Worm (Caenorhabditis elegans): ENCODE data around the gene Y54F10AL.1.

DNA sequence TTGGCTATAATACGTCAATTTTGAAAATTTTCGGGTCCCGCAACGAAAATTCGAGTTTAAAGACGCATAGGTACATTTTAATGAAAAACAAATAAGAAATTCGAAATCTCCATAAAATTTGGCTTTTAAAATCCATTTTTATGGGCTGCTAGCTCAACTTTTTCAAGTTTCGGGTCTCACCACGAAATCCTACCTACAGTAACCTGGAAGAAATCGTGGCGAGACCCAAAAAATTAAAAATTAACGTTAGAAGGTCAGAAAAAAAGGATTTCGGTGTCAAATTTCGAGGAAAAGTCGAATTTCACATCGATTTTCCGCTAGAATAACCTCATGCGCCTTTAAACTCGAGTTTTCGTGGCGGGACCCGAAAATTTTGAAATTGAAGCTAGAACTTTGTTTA, 5.3 kb upstream of the Y54F10AL.1 start:
- no peak for TF ChIP-seq cog-1 (tag; optimal IDR thresholded peaks at IDR 0.05)
- no peak for TF ChIP-seq T22C8.4 (GFP tag; IDR thresholded peaks at IDR 0.05)
- no peak for TF ChIP-seq med-1 (GFP tag; optimal IDR thresholded peaks at IDR 0.05; ENCODE audit: insufficient read depth)
- TF ChIP-seq ztf-23 (GFP tag; IDR thresholded peaks at IDR 0.05) = no peak
- no peak for TF ChIP-seq ref-1 (GFP tag; conservative IDR thresholded peaks at IDR 0.05)
- no peak for TF ChIP-seq tab-1 (GFP tag; IDR thresholded peaks at IDR 0.05)

Data from whole organism, midembryonic.